Worm (Caenorhabditis elegans): ENCODE data around the gene faah-6.

faah-6 gene

DNA sequence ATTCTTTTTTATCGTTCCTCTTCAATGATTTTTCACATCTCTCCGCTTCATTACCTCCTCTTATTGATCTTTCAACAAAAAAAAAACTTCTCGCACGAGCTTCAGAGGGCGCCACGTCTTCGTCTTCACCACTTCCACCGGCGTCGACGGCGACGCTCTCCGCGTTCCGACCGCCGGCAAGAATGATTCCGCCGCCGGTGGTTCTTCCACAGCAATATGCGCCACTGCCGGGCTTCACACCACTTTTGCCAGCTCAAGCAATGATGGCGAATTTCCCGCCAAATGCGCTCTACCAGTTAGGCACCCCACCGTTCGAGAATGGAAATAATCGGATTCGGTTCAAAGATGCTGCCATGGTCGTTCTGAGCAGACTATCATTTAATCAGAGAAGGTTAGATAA, 32.8 kb downstream of the faah-6 start:
- TF ChIP-seq hlh-1 (tag; optimal IDR thresholded peaks at IDR 0.05) (no peak), ceh-83 (GFP tag; optimal IDR thresholded peaks at IDR 0.05) (no peak), M03D4.4 (tag; optimal IDR thresholded peaks at IDR 0.05) (no peak), mab-5 (tag; optimal IDR thresholded peaks at IDR 0.05) (no peak)

DNA sequence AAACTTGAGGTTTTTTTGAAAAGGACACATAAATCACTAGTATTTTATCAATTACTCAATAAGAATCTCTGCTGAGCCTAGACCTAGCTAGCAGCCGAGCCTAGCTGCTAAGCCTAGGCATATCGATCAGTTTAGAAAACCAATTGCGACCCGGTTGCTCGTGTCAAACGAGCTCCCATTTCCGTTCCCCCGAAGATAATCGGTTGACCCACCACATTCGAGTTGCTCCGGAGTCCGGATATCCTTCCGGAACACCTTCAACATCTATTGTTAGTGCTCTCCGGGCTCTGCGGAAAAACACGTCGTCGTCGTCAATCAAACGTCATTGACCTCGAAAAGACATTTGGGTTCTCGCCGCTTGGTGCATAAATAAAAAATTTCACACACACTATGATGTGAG, 33.5 kb downstream of the faah-6 start:
- TF ChIP-seq ham-2 (GFP tag; optimal IDR thresholded peaks at IDR 0.05) (no peak), ces-1 (GFP tag; optimal IDR thresholded peaks at IDR 0.05) (no peak), hlh-1 (tag; optimal IDR thresholded peaks at IDR 0.05) (no peak), mab-5 (tag; optimal IDR thresholded peaks at IDR 0.05) (no peak), ztf-11 (tag; optimal IDR thresholded peaks at IDR 0.05) (no peak), sptf-1 (tag; optimal IDR thresholded peaks at IDR 0.05) (no peak), nhr-12 (tag; optimal IDR thresholded peaks at IDR 0.05) (no peak), snpc-4 (tag; optimal IDR thresholded peaks at IDR 0.05) (no peak), blmp-1 (tag; optimal IDR thresholded peaks at IDR 0.05) (no peak), ceh-39 (tag; optimal IDR thresholded peaks at IDR 0.05) (no peak), nhr-2 (tag; optimal IDR thresholded peaks at IDR 0.05) (no peak), flh-1 (GFP tag; optimal IDR thresholded peaks at IDR 0.05) (no peak), unc-62 (GFP tag; optimal IDR thresholded peaks at IDR 0.05) (no peak), elt-1 (tag; optimal IDR thresholded peaks at IDR 0.05; ENCODE audit: borderline replicate concordance, insufficient read depth) (no peak), zip-8 (tag; optimal IDR thresholded peaks at IDR 0.05) (no peak), drap-1 (GFP tag; optimal IDR thresholded peaks at IDR 0.05) (no peak), elt-3 (tag; optimal IDR thresholded peaks at IDR 0.05) (no peak), nhr-76 (tag; optimal IDR thresholded peaks at IDR 0.05) (no peak), cnd-1 (tag; optimal IDR thresholded peaks at IDR 0.05) (no peak)

ce11 chrIII:11684770-11685169, 34.5 kb downstream of the faah-6 start:
- peak; percentile 70 for TF ChIP-seq zip-8 (tag; optimal IDR thresholded peaks at IDR 0.05)
- TF ChIP-seq cnd-1 (tag; optimal IDR thresholded peaks at IDR 0.05), result no peak

DNA sequence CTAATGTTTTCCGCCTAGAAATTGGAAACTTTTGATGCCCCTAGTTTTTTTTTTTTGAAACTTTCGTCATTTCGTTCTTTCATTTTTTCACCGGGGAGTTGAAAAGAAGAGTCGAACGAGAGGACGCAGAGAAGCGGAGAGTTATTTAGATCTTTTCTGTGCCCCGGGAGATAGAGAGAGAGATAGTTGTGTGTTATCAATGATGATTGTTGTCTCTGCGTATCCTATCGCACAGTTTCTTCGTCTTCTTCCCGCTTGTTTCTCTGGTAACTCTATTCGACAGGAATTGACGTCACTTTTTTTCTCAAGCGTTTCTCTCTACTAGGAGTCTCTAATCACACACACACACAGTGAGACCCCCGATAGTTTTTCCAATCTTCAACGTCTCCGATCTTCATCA, 39.1 kb downstream of the faah-6 start:
- TF ChIP-seq elt-1 (tag; optimal IDR thresholded peaks at IDR 0.05; ENCODE audit: borderline replicate concordance, insufficient read depth) (peak; percentile 78), elt-3 (tag; optimal IDR thresholded peaks at IDR 0.05) (peak; percentile 68), unc-120 (tag; optimal IDR thresholded peaks at IDR 0.05; ENCODE audit: poor library complexity, severe bottlenecking) (no peak)

ce11 chrIII:11689887-11690286, 39.6 kb downstream of the faah-6 start:
- TF ChIP-seq lsy-2 (tag; optimal IDR thresholded peaks at IDR 0.05) (no peak), mab-5 (tag; optimal IDR thresholded peaks at IDR 0.05) (no peak), ham-2 (GFP tag; optimal IDR thresholded peaks at IDR 0.05) (no peak), bed-3 (GFP tag; optimal IDR thresholded peaks at IDR 0.05) (no peak), nhr-28 (tag; optimal IDR thresholded peaks at IDR 0.05) (no peak), sptf-1 (tag; optimal IDR thresholded peaks at IDR 0.05) (no peak), sem-2 (GFP tag; optimal IDR thresholded peaks at IDR 0.05) (no peak), elt-1 (tag; optimal IDR thresholded peaks at IDR 0.05; ENCODE audit: borderline replicate concordance, insufficient read depth) (no peak), flh-1 (GFP tag; optimal IDR thresholded peaks at IDR 0.05) (no peak)

DNA sequence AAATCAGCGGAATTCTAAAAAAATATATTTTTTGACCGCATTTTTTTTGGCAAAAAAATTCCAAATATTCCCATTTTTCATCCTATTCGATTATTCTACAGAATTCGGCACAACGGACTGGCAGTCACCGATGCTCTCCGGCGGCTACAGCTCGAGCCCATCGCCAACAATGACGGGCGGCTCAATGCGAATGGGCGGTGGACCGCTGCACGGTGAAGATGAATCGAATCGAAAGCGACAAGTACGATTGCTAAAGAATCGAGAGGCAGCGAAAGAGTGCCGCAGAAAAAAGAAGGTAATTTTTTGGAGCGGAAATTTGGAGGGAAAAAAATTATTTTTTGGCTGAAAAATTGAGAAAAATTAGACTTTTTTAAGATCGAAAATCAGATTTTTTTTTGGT, 42.1 kb downstream of the faah-6 start:
- no peak for TF ChIP-seq lin-13 (tag; optimal IDR thresholded peaks at IDR 0.05)
- no peak for TF ChIP-seq ceh-43 (GFP tag; optimal IDR thresholded peaks at IDR 0.05)
- TF ChIP-seq zip-8 (tag; optimal IDR thresholded peaks at IDR 0.05), result no peak

- TF ChIP-seq ham-2 (GFP tag; optimal IDR thresholded peaks at IDR 0.05), result no peak
- TF ChIP-seq elt-3 (tag; optimal IDR thresholded peaks at IDR 0.05), result no peak
- no peak for TF ChIP-seq unc-120 (tag; optimal IDR thresholded peaks at IDR 0.05; ENCODE audit: poor library complexity, severe bottlenecking)
- no peak for TF ChIP-seq unc-39 (tag; optimal IDR thresholded peaks at IDR 0.05)
- TF ChIP-seq nhr-2 (tag; optimal IDR thresholded peaks at IDR 0.05), result no peak
- TF ChIP-seq sem-2 (GFP tag; optimal IDR thresholded peaks at IDR 0.05), result no peak
- TF ChIP-seq mls-2 (tag; optimal IDR thresholded peaks at IDR 0.05), result no peak
- no peak for TF ChIP-seq flh-1 (GFP tag; optimal IDR thresholded peaks at IDR 0.05)
- TF ChIP-seq unc-62 (GFP tag; optimal IDR thresholded peaks at IDR 0.05), result no peak
- no peak for TF ChIP-seq cnd-1 (tag; optimal IDR thresholded peaks at IDR 0.05)
- no peak for TF ChIP-seq nhr-237 (tag; optimal IDR thresholded peaks at IDR 0.05)
- no peak for TF ChIP-seq ceh-43 (GFP tag; optimal IDR thresholded peaks at IDR 0.05)
- TF ChIP-seq sptf-1 (tag; optimal IDR thresholded peaks at IDR 0.05), result no peak
- TF ChIP-seq lsy-2 (tag; optimal IDR thresholded peaks at IDR 0.05), result no peak
- TF ChIP-seq ceh-83 (GFP tag; optimal IDR thresholded peaks at IDR 0.05), result no peak
- TF ChIP-seq drap-1 (GFP tag; optimal IDR thresholded peaks at IDR 0.05), result no peak
- TF ChIP-seq pha-4 (tag; optimal IDR thresholded peaks at IDR 0.05), result no peak
- no peak for TF ChIP-seq mab-5 (tag; optimal IDR thresholded peaks at IDR 0.05)
Measured at ce11 chrIII:11694506-11694947, 44.3 kb downstream of the faah-6 start.

All from whole organism, mixed stage, embryonic.